Worm (Caenorhabditis elegans) whole organism, midembryonic: ENCODE data around the gene F56D1.1.

Experiments
- cog-1 ChIP-seq: sonication (generic microtip); optimal IDR thresholded peaks from 2 replicates; lab custom pipeline; 2016; ENCODE audit warnings: missing genetic modification characterization, missing compliant biosample characterization
- med-1 ChIP-seq: sonication (generic microtip); optimal IDR thresholded peaks from 2 replicates; lab custom pipeline; 2017; ENCODE audit warnings: missing genetic modification characterization, mild to moderate bottlenecking, missing compliant biosample characterization, antibody characterized with exemption, missing genetic modification reagents; ENCODE audit not compliant: insufficient read depth
- ztf-23 ChIP-seq: fragments of 200-800 bp; sonication (Bioruptor generic); IDR thresholded peaks from 2 replicates; pipeline ENCODE4 v1.3.6; 2022; ENCODE audit warnings: missing genetic modification reagents, missing genetic modification characterization, missing compliant biosample characterization

- no peak for TF ChIP-seq cog-1 (tag; lab: Kevin White, UChicago)
- no peak for TF ChIP-seq med-1 (GFP tag; lab: Kevin White, UChicago)
- no peak for TF ChIP-seq ztf-23 (GFP tag; lab: Robert Waterston, UW)
These were observed 18.9 kb upstream of the F56D1.1 start for ce11 chrII:5459534-5459933.
